Worm (Caenorhabditis elegans) whole organism, young adult: ENCODE results near the gene chpf-1.

Source experiments
- F39B2.1 ChIP-seq: fragments of 200-800 bp; sonication (Bioruptor generic); IDR thresholded peaks from 2 replicates; pipeline ENCODE4 v1.3.6; 2022; ENCODE audit warnings: missing genetic modification reagents, missing genetic modification characterization, missing compliant biosample characterization
- attf-6 ChIP-seq: fragments of 200-800 bp; sonication (Bioruptor generic); IDR thresholded peaks from 2 replicates; pipeline ENCODE4 v1.3.6; 2022; ENCODE audit warnings: missing genetic modification reagents, missing genetic modification characterization, missing compliant biosample characterization
- dpl-1 ChIP-seq: fragments of 150-350 bp; optimal IDR thresholded peaks from 2 replicates; lab custom pipeline; 2014; ENCODE audit warnings: missing biosample characterization, missing genetic modification reagents, missing genetic modification characterization
- ets-4 ChIP-seq: fragments of 200-800 bp; sonication (Bioruptor generic); optimal IDR thresholded peaks from 2 replicates; lab custom pipeline; 2018; ENCODE audit warnings: mild to moderate bottlenecking, missing genetic modification characterization, missing compliant biosample characterization
- him-1 ChIP-seq: sonication (generic microtip); optimal IDR thresholded peaks from 2 replicates; lab custom pipeline; 2016; ENCODE audit warnings: missing genotype, missing genetic modification reagents, missing genetic modification characterization, missing compliant biosample characterization
- snpc-1.1 ChIP-seq: sonication (generic microtip); optimal IDR thresholded peaks from 2 replicates; lab custom pipeline; 2017; ENCODE audit warnings: missing genetic modification characterization, mild to moderate bottlenecking, missing compliant biosample characterization, antibody characterized with exemption, moderate library complexity, missing genotype, missing genetic modification reagents; ENCODE audit not compliant: insufficient read depth
- tbp1 ChIP-seq: fragments of 200-800 bp; sonication (Bioruptor generic); optimal IDR thresholded peaks from 2 replicates; lab custom pipeline; 2018; ENCODE audit warnings: mild to moderate bottlenecking, missing genetic modification characterization, missing compliant biosample characterization
- unc-62 ChIP-seq: fragments of 150-350 bp; optimal IDR thresholded peaks from 2 replicates; lab custom pipeline; 2014; ENCODE audit warnings: missing biosample characterization, missing genetic modification reagents, missing genetic modification characterization

- TF ChIP-seq unc-62 (no peak), dpl-1 (GFP tag; lab: Kevin White, UChicago) (no peak), tbp1 (GFP tag; lab: Kevin White, UChicago) (no peak), him-1 (no peak), ets-4 (GFP tag; lab: Kevin White, UChicago) (no peak), attf-6 (GFP tag; lab: Robert Waterston, UW) (no peak), F39B2.1 (GFP tag; lab: Robert Waterston, UW) (no peak), snpc-1.1 (tag; lab: Kevin White, UChicago) (no peak)
These were observed 50.2 kb downstream of the chpf-1 start for ce11 chrV:10153076-10153475.
